Fruit fly (Drosophila melanogaster): Measurements from ENCODE around the gene Bacc.

Gene Bacc

DNA sequence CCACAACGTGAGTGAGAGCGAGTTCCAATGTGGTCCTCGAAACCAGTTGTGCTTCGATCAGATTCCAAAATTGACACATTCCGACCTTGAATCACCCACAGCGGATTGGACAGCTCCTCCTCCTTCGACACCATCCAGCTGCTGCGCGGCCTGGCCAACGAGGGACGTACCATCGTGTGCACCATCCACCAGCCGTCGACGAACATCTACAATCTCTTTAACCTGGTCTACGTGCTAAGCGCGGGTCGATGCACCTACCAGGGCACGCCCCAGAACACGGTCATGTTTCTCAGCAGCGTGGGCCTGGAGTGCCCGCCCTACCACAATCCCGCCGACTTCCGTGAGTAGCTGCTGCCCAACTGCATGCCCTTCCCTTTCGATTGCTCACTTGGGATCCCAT is 14.7 kb upstream of the Bacc start:
- TF ChIP-seq CTCF (optimal IDR thresholded peaks at IDR 0.05), result no peak
- TF ChIP-seq CG8478 (optimal IDR thresholded peaks at IDR 0.05), result no peak

DNA sequence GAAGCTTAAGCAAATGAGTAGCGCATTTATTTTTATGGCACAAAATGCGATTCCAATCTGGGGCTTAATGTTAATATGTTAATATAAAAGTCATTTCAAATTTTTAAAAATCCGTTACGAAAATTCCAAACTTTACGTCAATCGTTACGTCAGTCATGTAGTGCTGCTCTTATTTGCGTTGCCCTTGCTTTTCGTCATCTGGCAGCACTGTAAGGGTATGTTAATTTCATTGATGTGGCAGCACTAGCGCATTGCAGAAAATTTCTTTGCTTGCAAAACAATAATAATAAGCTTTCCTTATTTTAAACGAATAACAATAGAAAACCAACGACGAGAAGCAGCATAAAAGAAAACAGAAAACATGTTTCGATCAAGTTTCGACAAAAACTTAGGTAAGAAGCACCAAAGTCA is 12.4 kb upstream of the Bacc start, which contains the start of gene Hrs:
TSS of gene Hrs (plus strand) at position 167 of the 411 bp plus-strand sequence.
- TF ChIP-seq CTCF (optimal IDR thresholded peaks at IDR 0.05), result peak; percentile 25 to 54
- TF ChIP-seq CG8478 (optimal IDR thresholded peaks at IDR 0.05), result no peak

- TF ChIP-seq CG8478 (optimal IDR thresholded peaks at IDR 0.05), result no peak
- TF ChIP-seq CTCF (optimal IDR thresholded peaks at IDR 0.05), result no peak
These were observed 7.4 kb upstream of the Bacc start, which contains the start of the genes CG9961 and Cwc25 for dm6 chr2L:2744852-2745251. TSS of gene CG9961 (minus strand) at chr2L:2744934. TSS of gene Cwc25 (plus strand) at chr2L:2745098.

- TF ChIP-seq CG8478 (optimal IDR thresholded peaks at IDR 0.05) (no peak), CTCF (optimal IDR thresholded peaks at IDR 0.05) (no peak)
These were observed 3.6 kb upstream of the Bacc start for dm6 chr2L:2748480-2749143.

DNA sequence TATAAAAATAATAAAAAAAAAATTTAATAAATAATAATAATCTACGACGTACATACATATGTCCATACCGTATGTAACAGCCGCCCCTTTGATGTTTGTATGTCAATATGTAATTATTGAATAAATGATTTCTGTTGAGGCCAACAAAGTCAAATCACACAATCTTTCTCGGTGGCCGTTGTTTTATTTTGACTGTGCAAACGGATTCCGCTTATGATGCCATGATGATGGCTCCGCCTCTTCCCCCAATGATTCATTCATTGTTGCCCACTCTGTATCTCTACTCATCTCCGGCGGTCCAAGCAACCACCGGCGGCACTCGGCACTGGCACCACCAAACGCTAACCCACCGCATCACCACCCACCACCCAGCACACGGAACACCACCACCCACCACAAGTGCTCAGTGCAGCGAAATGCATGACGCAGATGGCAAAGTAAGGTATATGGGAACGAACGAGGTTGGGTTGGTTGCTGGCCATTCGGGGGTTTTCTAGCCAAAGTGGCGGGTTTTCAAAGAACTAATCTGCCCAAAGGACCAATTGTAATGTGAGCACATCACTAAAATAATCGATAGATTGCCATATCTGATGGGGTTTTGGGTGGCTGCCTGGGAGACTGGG is 3.0 kb upstream of the Bacc start:
- no peak for TF ChIP-seq CG8478 (optimal IDR thresholded peaks at IDR 0.05)
- TF ChIP-seq CTCF (optimal IDR thresholded peaks at IDR 0.05), result no peak

DNA sequence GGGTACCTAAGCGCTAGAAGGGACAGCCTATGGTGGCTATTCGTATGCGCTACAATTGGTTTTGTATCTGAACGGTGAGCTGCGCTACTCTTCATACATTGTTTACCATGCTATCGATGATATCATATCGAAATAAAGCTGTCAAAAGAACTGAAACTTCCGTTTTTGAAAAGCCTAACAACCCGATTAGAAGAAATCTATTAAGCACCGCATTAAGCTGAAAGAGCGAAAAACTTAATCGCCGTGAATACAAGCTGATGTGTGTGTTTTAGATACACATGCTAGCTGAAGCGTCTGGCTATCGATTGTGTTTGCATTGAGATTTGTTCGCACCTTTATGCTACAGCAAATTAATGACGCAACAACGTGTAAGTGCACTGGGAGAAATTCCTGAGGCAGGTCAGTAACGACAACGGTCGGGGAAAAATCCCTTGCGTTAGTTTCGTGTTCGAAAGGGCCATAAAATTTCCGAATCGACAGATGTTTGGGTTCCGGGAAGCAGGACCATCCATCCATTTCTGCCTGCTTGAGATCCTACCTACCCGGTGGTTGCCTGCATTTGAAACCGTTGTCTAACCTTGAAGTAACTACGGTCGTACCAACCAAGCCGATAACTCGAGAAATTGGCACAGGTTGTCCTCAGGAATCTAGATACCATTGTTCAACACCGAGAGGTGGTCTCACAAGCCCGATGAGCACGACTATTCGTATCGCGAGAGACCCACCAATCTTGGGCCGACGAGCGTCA is 1.7 kb upstream of the Bacc start:
- TF ChIP-seq CG8478 (optimal IDR thresholded peaks at IDR 0.05), result no peak
- TF ChIP-seq CTCF (optimal IDR thresholded peaks at IDR 0.05), result no peak

DNA sequence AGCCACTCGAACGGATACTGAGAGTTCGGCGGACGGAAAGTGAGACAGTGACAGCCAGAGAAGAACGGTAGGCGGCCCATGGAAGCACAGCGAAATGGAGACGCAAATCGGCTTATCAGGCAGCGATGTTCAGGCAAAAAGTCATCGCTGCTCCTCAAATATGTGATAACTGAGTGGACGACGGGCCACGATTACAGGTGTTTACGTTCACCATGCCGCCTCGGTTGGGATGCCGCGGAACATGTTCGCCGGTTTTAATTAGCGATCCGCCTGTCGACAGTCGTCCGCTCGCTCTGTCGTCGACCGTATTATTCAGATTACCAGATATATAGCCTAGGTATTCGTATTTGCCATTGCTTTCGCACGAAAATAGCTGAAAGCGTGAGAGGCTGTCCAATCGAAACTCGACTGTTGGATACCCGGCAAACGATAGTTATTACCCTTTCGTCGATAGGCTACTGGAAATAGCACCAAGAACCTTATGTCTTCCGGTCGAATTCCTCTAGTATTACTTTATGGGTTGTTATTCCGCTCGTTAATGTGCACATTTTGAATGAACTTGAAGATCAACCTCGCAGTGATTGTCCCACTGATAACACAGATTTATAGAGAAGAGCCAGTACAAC is 1.0 kb upstream of the Bacc start:
- TF ChIP-seq CG8478 (optimal IDR thresholded peaks at IDR 0.05) (no peak), CTCF (optimal IDR thresholded peaks at IDR 0.05) (no peak)

dm6 chr2L:2752460-2753411 is 491 bp downstream of the Bacc start, which contains the start of gene Pgk:
TSS of gene Pgk (minus strand) at chr2L:2753068.
- TF ChIP-seq CTCF (optimal IDR thresholded peaks at IDR 0.05) (no peak), CG8478 (optimal IDR thresholded peaks at IDR 0.05) (no peak)

DNA sequence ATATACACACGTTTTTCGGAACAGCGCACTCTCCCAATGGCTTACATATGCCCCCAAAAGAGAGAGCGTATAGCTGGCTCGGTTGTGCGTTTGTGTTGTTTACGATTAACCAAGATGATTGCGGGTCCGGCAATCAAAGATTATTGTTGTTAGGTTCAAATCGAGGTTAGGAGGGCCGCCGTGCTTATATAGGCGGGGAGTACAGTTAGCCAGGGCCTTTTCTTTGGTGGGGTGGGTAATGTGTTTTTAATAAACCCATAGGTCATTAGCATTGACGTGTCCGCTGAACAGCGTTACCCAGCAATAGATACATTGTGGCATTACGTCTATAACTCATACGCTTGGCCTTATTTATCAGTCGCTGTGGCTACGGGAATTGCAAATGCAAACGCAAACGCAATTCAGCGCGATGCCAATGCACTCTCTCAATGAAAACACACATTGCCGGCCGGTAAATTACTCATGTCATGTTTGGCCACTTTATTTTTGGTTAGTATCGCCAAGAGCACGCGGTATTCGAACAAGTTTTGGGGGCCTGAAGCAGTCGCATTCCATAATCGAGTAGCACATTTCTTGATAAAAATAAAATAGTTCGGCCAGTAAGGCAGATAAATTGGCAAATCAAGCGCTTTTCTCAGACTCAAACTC is 1.7 kb downstream of the Bacc start:
- no peak for TF ChIP-seq CTCF (optimal IDR thresholded peaks at IDR 0.05)
- no peak for TF ChIP-seq CG8478 (optimal IDR thresholded peaks at IDR 0.05)

dm6 chr2L:2754437-2755322 is 2.4 kb downstream of the Bacc start:
- no peak for TF ChIP-seq CG8478 (optimal IDR thresholded peaks at IDR 0.05)
- TF ChIP-seq CTCF (optimal IDR thresholded peaks at IDR 0.05), result no peak

DNA sequence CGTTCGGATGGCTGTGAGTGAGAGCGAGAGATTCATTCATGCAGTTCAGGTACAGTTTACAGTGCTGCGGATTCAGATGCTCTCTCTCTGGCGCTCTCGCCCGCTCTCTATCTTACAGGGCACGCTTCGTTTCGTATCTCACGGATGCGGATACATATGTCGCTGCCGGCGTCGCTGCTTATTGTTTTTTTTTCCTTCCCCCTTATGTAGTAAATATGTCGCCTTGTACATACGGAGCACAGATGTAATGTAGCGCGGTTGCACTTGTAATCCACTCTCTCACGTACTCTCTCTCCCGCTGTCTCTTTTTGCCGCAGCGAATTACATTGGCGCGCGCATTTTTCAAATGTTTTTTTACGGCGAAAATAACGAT is 3.1 kb downstream of the Bacc start:
- no peak for TF ChIP-seq CG8478 (optimal IDR thresholded peaks at IDR 0.05)
- TF ChIP-seq CTCF (optimal IDR thresholded peaks at IDR 0.05), result no peak

- TF ChIP-seq CG8478 (optimal IDR thresholded peaks at IDR 0.05) (no peak), CTCF (optimal IDR thresholded peaks at IDR 0.05) (no peak)
These were observed 5.8 kb downstream of the Bacc start for dm6 chr2L:2757930-2758556.
